Fruit fly (Drosophila melanogaster) whole organism, embryonic: Measurements from ENCODE around the gene CG14731.

Experiments used
- CG1602 ChIP-seq: fragments of 200-800 bp; sonication (Bioruptor generic); optimal IDR thresholded peaks from 3 replicates; lab custom pipeline; 2016; ENCODE audit warnings: missing biosample characterization, missing genetic modification characterization
- Doc3 ChIP-seq: fragments of 200-800 bp; sonication (Bioruptor generic); IDR thresholded peaks from 3 replicates; pipeline ENCODE4 v1.3.6; 2022; ENCODE audit warnings: missing biosample characterization, missing genetic modification characterization; ENCODE audit not compliant: partially characterized antibody
- Hr78 ChIP-seq, 2 experiments: fragments of 200-800 bp in 1 of 2; fragments of >200 bp in 1 of 2; sonication (Bioruptor generic) in 1 of 2; optimal IDR thresholded peaks; 2 replicates each; lab custom pipeline; 2017 to 2019; ENCODE audit warnings: missing biosample characterization in 2 of 2, missing genetic modification characterization in 2 of 2, mild to moderate bottlenecking in 1 of 2, moderate library complexity in 1 of 2
- Mad ChIP-seq: fragments of 200-800 bp; sonication (Bioruptor generic); optimal IDR thresholded peaks from 2 replicates; lab custom pipeline; 2016; ENCODE audit warnings: missing biosample characterization, missing genetic modification characterization
- al ChIP-seq: fragments of 200-800 bp; sonication (Bioruptor generic); IDR thresholded peaks from 2 replicates; pipeline ENCODE4 v1.3.6; 2022; ENCODE audit warnings: missing biosample characterization, missing genetic modification characterization
- az2 ChIP-seq: fragments of 200-800 bp; sonication (Bioruptor generic); optimal IDR thresholded peaks from 3 replicates; lab custom pipeline; 2016; ENCODE audit warnings: missing biosample characterization, missing genetic modification characterization
- jing ChIP-seq: fragments of 200-800 bp; sonication (Bioruptor generic); optimal IDR thresholded peaks from 2 replicates; lab custom pipeline; 2018; ENCODE audit warnings: missing biosample characterization, mild to moderate bottlenecking, missing genetic modification characterization
- lola ChIP-seq, 3 experiments: fragments of >200 bp in 2 of 3; fragments of 200-800 bp in 1 of 3; sonication (Bioruptor generic) in 1 of 3; optimal IDR thresholded peaks; 2 replicates each; lab custom pipeline; 2017 to 2019; ENCODE audit warnings: missing biosample characterization in 3 of 3, missing genetic modification characterization in 3 of 3, mild to moderate bottlenecking in 1 of 3, moderate library complexity in 1 of 3
- zen2 ChIP-seq: fragments of 200-800 bp; sonication (Bioruptor generic); IDR thresholded peaks from 3 replicates; pipeline ENCODE4 v1.3.6; 2022; ENCODE audit warnings: missing biosample characterization, missing genetic modification characterization; ENCODE audit not compliant: partially characterized antibody

DNA sequence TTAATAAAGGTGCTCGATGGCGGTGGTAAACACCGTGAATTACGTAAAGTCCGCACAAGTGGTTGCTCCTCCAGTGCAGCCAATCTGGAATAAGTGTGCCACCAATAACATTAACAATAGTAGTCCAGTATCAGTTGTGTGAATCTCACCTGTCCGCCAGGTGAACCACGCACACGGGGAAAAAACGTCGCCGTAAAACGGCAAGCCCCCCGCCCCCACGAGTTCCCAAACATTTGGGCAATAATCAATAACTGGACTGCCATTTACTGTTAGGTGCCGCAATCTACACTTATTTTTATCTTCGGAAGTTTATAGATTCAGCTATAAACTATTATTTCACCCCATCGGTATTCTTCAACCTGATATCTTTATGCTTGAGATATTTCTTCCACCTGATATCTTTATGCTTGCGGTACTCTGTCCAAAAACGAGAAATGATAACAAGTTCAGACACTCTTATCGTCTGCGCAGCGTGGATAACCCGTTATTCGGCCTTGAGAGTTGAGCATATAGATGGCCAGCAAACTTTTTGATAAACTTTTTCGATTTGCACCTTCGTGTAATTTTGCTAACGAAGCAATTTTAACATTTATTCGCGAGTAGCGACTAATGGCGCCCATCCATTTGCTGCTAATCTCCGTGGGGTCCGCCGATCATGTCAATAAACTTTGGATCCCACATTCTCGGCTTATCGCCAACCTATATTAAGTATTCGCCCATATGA, 37.1 kb downstream of the CG14731 start:
- TF ChIP-seq CG1602 (GFP tag; lab: Kevin White, UChicago) (no peak), zen2 (GFP tag; lab: Robert Waterston, UW) (no peak), lola (GFP tag; optimal IDR thresholded peaks at IDR 0.05; lab: Kevin White, UChicago) (no peak), al (GFP tag; lab: Robert Waterston, UW) (no peak), Mad (GFP tag; lab: Kevin White, UChicago) (no peak), Doc3 (no peak), az2 (no peak), jing (GFP tag; lab: Kevin White, UChicago) (no peak), Hr78 (GFP tag; optimal IDR thresholded peaks at IDR 0.05; lab: Kevin White, UChicago) (no peak)
